Fruit fly (Drosophila melanogaster) Kc167 (cell line): ENCODE data around the gene CG1835.
"Not testable (repeated sequence)": the region's sequence is repeated elsewhere in the genome, so short reads cannot be mapped to it uniquely, and the experiment has no call there.

Experiments used
- Myc ChIP-seq: fragments of >200 bp; optimal IDR thresholded peaks from 2 replicates; lab custom pipeline; 2017; ENCODE audit warnings: missing external identifiers
- Sin3A ChIP-seq: fragments of >200 bp; optimal IDR thresholded peaks from 2 replicates; lab custom pipeline; 2018; ENCODE audit warnings: missing external identifiers
- h ChIP-seq: fragments of >200 bp; optimal IDR thresholded peaks from 3 replicates; lab custom pipeline; 2018; ENCODE audit warnings: missing external identifiers
- insv ChIP-seq: fragments of >200 bp; optimal IDR thresholded peaks from 3 replicates; lab custom pipeline; 2018; ENCODE audit warnings: missing external identifiers
- psq ChIP-seq: fragments of >200 bp; optimal IDR thresholded peaks from 2 replicates; lab custom pipeline; 2017; ENCODE audit warnings: missing external identifiers
- ttk ChIP-seq: sonication (Bioruptor generic); optimal IDR thresholded peaks from 2 replicates; lab custom pipeline; 2017; ENCODE audit warnings: missing external identifiers

CG1835 gene

dm6 chrX:20656535-20657350 is 5.0 kb upstream of the CG1835 start, which contains the start of gene Cyp6v1:
Gene Cyp6v1 (plus strand): TSS chrX:20657122.
- peak; percentile 81 for TF ChIP-seq psq (lab: Kevin White, UChicago)
- no peak for TF ChIP-seq h

dm6 chrX:20658627-20659026 is 3.1 kb upstream of the CG1835 start:
- TF ChIP-seq psq (lab: Kevin White, UChicago): no peak
- no peak for TF ChIP-seq h
- no peak for TF ChIP-seq Sin3A (lab: Kevin White, UChicago)
- TF ChIP-seq ttk (lab: Kevin White, UChicago): no peak
- no peak for TF ChIP-seq insv (lab: Kevin White, UChicago)
- TF ChIP-seq Myc (lab: Kevin White, UChicago): no peak

- no peak for TF ChIP-seq psq (lab: Kevin White, UChicago)
- TF ChIP-seq ttk (lab: Kevin White, UChicago): no peak
- TF ChIP-seq Myc (lab: Kevin White, UChicago): no peak
- TF ChIP-seq h: no peak
- TF ChIP-seq insv (lab: Kevin White, UChicago): no peak
Measured at dm6 chrX:20662919-20663557, 1.3 kb downstream of the CG1835 start.

dm6 chrX:20666356-20666755 is 4.6 kb downstream of the CG1835 start:
- TF ChIP-seq Myc (lab: Kevin White, UChicago) (no peak), h (no peak), Sin3A (lab: Kevin White, UChicago) (no peak), psq (lab: Kevin White, UChicago) (no peak), insv (lab: Kevin White, UChicago) (no peak), ttk (lab: Kevin White, UChicago) (no peak)

dm6 chrX:20676963-20677362 is 15.2 kb downstream of the CG1835 start, which contains the start of gene hydra:
Gene hydra (minus strand): TSS chrX:20677063.
- TF ChIP-seq h; psq (lab: Kevin White, UChicago); Myc (lab: Kevin White, UChicago): not testable (repeated sequence)

dm6 chrX:20680407-20680806 is 18.7 kb downstream of the CG1835 start:
- TF ChIP-seq ttk (lab: Kevin White, UChicago): no peak
- no peak for TF ChIP-seq h
- TF ChIP-seq Myc (lab: Kevin White, UChicago): no peak
- no peak for TF ChIP-seq Sin3A (lab: Kevin White, UChicago)
- TF ChIP-seq insv (lab: Kevin White, UChicago): no peak

- TF ChIP-seq h (no peak), Myc (lab: Kevin White, UChicago) (no peak), Sin3A (lab: Kevin White, UChicago) (no peak), insv (lab: Kevin White, UChicago) (no peak), psq (lab: Kevin White, UChicago) (no peak), ttk (lab: Kevin White, UChicago) (no peak)
Measured at dm6 chrX:20687252-20687651, 25.5 kb downstream of the CG1835 start.

dm6 chrX:20689504-20689903 is 27.8 kb downstream of the CG1835 start:
- TF ChIP-seq insv (lab: Kevin White, UChicago) (no peak), Myc (lab: Kevin White, UChicago) (no peak)

dm6 chrX:20690454-20690853 is 28.7 kb downstream of the CG1835 start, which contains the start of gene run:
Gene run (plus strand): TSS chrX:20690670.
- TF ChIP-seq insv (lab: Kevin White, UChicago): no peak
- no peak for TF ChIP-seq h
- TF ChIP-seq Myc (lab: Kevin White, UChicago): no peak
- no peak for TF ChIP-seq Sin3A (lab: Kevin White, UChicago)
- TF ChIP-seq psq (lab: Kevin White, UChicago): no peak
- no peak for TF ChIP-seq ttk (lab: Kevin White, UChicago)

dm6 chrX:20691213-20691612 is 29.5 kb downstream of the CG1835 start:
- TF ChIP-seq insv (lab: Kevin White, UChicago) (no peak), ttk (lab: Kevin White, UChicago) (no peak), psq (lab: Kevin White, UChicago) (no peak), Myc (lab: Kevin White, UChicago) (no peak), Sin3A (lab: Kevin White, UChicago) (no peak), h (no peak)

dm6 chrX:20693814-20694452 is 32.2 kb downstream of the CG1835 start:
- TF ChIP-seq Myc (lab: Kevin White, UChicago) (no peak), ttk (lab: Kevin White, UChicago) (no peak), h (no peak), Sin3A (lab: Kevin White, UChicago) (no peak), psq (lab: Kevin White, UChicago) (no peak), insv (lab: Kevin White, UChicago) (no peak)

- TF ChIP-seq h (no peak), Sin3A (lab: Kevin White, UChicago) (no peak), psq (lab: Kevin White, UChicago) (no peak), insv (lab: Kevin White, UChicago) (no peak), Myc (lab: Kevin White, UChicago) (no peak), ttk (lab: Kevin White, UChicago) (no peak)
Measured at dm6 chrX:20702904-20703303, 41.2 kb downstream of the CG1835 start.
